Worm (Caenorhabditis elegans) whole organism, dauer: ENCODE results near the gene lgc-1.

Experiments used
- unc-62 ChIP-seq: sonication (generic microtip); optimal IDR thresholded peaks from 2 replicates; lab custom pipeline; 2017; ENCODE audit warnings: missing biosample characterization, missing genetic modification reagents, missing genetic modification characterization

lgc-1 gene

DNA sequence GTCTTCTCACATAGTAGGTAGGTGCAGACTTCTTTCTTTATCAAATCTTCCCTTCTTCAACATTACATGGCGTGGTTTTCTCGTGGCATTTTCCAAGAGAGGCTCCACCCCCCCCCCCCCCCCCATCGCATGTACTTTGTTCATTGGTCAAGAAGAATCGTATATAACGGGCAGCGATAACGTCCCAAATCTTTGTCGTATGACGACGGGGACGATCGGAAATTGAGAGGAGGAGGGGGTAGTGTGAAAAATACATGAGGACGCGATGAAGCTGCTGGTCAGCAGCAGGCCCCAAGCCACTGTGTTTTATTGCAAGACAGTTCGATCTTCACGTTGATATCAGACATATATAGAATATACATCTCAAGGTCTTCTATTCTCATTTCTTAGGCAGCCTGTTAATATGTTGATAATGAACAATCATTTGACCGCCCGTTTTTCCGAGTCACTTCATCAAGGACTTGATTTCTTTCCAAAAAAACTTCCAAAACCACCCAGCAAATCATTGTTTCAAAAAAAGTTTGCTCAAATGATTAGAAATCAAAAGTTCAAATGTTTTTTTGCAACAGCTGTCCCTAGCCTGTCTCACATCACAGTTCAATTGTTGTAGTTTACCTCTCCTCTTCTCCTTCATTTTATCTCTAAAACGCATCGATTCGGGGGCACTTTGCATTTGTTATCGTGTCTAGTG is 51.8 kb downstream of the lgc-1 start:
- TF ChIP-seq unc-62 (GFP tag; lab: Kevin White, UChicago), result no peak

DNA sequence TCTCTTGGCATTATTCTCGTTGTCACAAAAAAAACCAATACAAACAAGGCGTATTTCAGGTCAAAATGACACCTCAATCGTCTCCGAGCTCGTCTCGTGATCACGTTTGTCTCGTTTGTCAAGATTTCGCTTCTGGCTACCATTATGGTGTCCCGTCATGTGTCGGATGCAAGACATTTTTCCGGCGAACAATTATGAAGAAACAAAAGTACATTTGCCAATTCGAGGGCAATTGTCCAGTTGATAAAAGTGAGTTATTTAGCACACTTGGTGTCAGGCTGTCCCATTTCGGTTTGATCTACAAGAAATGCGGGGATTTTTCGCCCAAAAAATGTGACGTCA is 52.3 kb downstream of the lgc-1 start, which contains the start of gene nhr-114:
nhr-114 (plus strand) TSS at position 59 of the 342 bp plus-strand sequence.
- no peak for TF ChIP-seq unc-62 (GFP tag; lab: Kevin White, UChicago)
